Fruit fly (Drosophila melanogaster) whole organism, embryonic: ENCODE results near the gene CG31777.
A peak's percentile ranks its signal among the peaks of the same experiment; 100 is the strongest.

Source experiments
- Bgb ChIP-seq: fragments of 200-800 bp; sonication (Bioruptor generic); IDR thresholded peaks from 2 replicates; pipeline ENCODE4 v1.3.6; 2022; ENCODE audit warnings: missing biosample characterization, missing genetic modification characterization; ENCODE audit not compliant: partially characterized antibody
- CG10274 ChIP-seq: fragments of 200-800 bp; sonication (Bioruptor generic); optimal IDR thresholded peaks from 3 replicates; lab custom pipeline; 2017; ENCODE audit warnings: missing biosample characterization, mild to moderate bottlenecking, missing genetic modification characterization
- CG11696 ChIP-seq: fragments of 200-800 bp; sonication (Bioruptor generic); IDR thresholded peaks from 2 replicates; pipeline ENCODE4 v1.3.6; 2022; ENCODE audit warnings: missing biosample characterization, missing genetic modification characterization
- CG1233 ChIP-seq: fragments of 200-800 bp; sonication (Bioruptor generic); optimal IDR thresholded peaks from 4 replicates; lab custom pipeline; 2018; ENCODE audit warnings: missing biosample characterization, mild to moderate bottlenecking, missing genetic modification characterization
- CG13123 ChIP-seq: fragments of 200-800 bp; sonication (Bioruptor generic); optimal IDR thresholded peaks from 2 replicates; lab custom pipeline; 2016; ENCODE audit warnings: missing biosample characterization, missing genetic modification characterization
- CG13287 ChIP-seq: fragments of 200-800 bp; sonication (Bioruptor generic); IDR thresholded peaks from 2 replicates; pipeline ENCODE4 v1.3.6; 2022; ENCODE audit warnings: missing biosample characterization, missing genetic modification characterization; ENCODE audit not compliant: partially characterized antibody
- CG18011 ChIP-seq: fragments of 200-800 bp; sonication (Bioruptor generic); optimal IDR thresholded peaks from 2 replicates; lab custom pipeline; 2017; ENCODE audit warnings: missing biosample characterization, missing genetic modification characterization, mild to moderate bottlenecking, moderate library complexity, missing genotype
- CG3163 ChIP-seq: fragments of 200-800 bp; sonication (Bioruptor generic); optimal IDR thresholded peaks from 3 replicates; lab custom pipeline; 2016; ENCODE audit warnings: missing biosample characterization, missing genetic modification characterization
- CG32772 ChIP-seq: fragments of 200-800 bp; sonication (Bioruptor generic); IDR thresholded peaks from 2 replicates; pipeline ENCODE4 v1.3.6; 2022; ENCODE audit warnings: missing biosample characterization, missing genetic modification characterization
- CG7987 ChIP-seq: fragments of 200-800 bp; sonication (Bioruptor generic); optimal IDR thresholded peaks from 2 replicates; lab custom pipeline; 2018; ENCODE audit warnings: missing biosample characterization, mild to moderate bottlenecking, missing genetic modification characterization, moderate library complexity
- CG8089 ChIP-seq: fragments of 200-800 bp; sonication (Bioruptor generic); optimal IDR thresholded peaks from 3 replicates; lab custom pipeline; 2016; ENCODE audit warnings: missing biosample characterization, missing genetic modification characterization
- CG8388 ChIP-seq: fragments of 200-800 bp; sonication (Bioruptor generic); optimal IDR thresholded peaks from 2 replicates; lab custom pipeline; 2019; ENCODE audit warnings: missing biosample characterization, mild to moderate bottlenecking, missing genetic modification characterization, moderate library complexity
- D ChIP-seq, 2 experiments: fragments of 200-800 bp in 1 of 2; fragments of >200 bp in 1 of 2; sonication (Bioruptor generic) in 1 of 2; optimal IDR thresholded peaks; 2 replicates in 1 of 2; 3 replicates in 1 of 2; lab custom pipeline; 2017; ENCODE audit warnings: mild to moderate bottlenecking in 1 of 2, missing biosample characterization in 1 of 2, missing genetic modification characterization in 1 of 2, missing genetic modification reagents in 1 of 2
- Dbx ChIP-seq: fragments of 200-800 bp; sonication (Bioruptor generic); IDR thresholded peaks from 3 replicates; pipeline ENCODE4 v1.3.6; 2022; ENCODE audit warnings: missing biosample characterization, missing genetic modification characterization
- Deaf1 ChIP-seq: fragments of 200-800 bp; optimal IDR thresholded peaks from 3 replicates; lab custom pipeline; 2019; ENCODE audit warnings: missing biosample characterization, mild to moderate bottlenecking, missing genetic modification characterization, moderate library complexity
- Dek ChIP-seq: fragments of 200-800 bp; sonication (Bioruptor generic); optimal IDR thresholded peaks from 3 replicates; lab custom pipeline; 2019; ENCODE audit warnings: missing biosample characterization, mild to moderate bottlenecking, missing genetic modification characterization, moderate library complexity
- Eip74EF ChIP-seq, 2 experiments: fragments of 200-800 bp in 1 of 2; fragments of >200 bp in 1 of 2; sonication (Bioruptor generic) in 1 of 2; optimal IDR thresholded peaks; 2 replicates each; lab custom pipeline; 2017 to 2019; ENCODE audit warnings: missing biosample characterization in 2 of 2, missing genetic modification characterization in 2 of 2, mild to moderate bottlenecking in 1 of 2, moderate library complexity in 1 of 2
- Elba2 ChIP-seq: fragments of 200-800 bp; sonication (Bioruptor generic); optimal IDR thresholded peaks from 3 replicates; lab custom pipeline; 2016; ENCODE audit warnings: missing biosample characterization, missing genetic modification characterization
- HLH4C ChIP-seq: fragments of 200-800 bp; sonication (Bioruptor generic); IDR thresholded peaks from 3 replicates; pipeline ENCODE4 v1.3.6; 2022; ENCODE audit warnings: missing biosample characterization, missing genetic modification characterization; ENCODE audit not compliant: partially characterized antibody
- Hand ChIP-seq: fragments of 200-800 bp; sonication (Bioruptor generic); optimal IDR thresholded peaks from 2 replicates; lab custom pipeline; 2017; ENCODE audit warnings: mild to moderate bottlenecking, missing biosample characterization, missing genetic modification reagents, missing genetic modification characterization
- Jarid2 ChIP-seq: fragments of 200-800 bp; sonication (Bioruptor generic); optimal IDR thresholded peaks from 3 replicates; lab custom pipeline; 2017; ENCODE audit warnings: mild to moderate bottlenecking, missing biosample characterization, missing genetic modification reagents, missing genetic modification characterization
- Med ChIP-seq: fragments of 200-800 bp; sonication (Bioruptor generic); peaks from one replicate; lab custom pipeline; 2016; ENCODE audit warnings: missing biosample characterization, missing genetic modification characterization, mild to moderate bottlenecking, inconsistent platforms, moderate library complexity
- NK7.1 ChIP-seq: fragments of 200-800 bp; sonication (Bioruptor generic); optimal IDR thresholded peaks from 3 replicates; lab custom pipeline; 2016; ENCODE audit warnings: missing biosample characterization, missing genetic modification characterization
- Trl ChIP-seq, 3 experiments: fragments of >200 bp in 2 of 3; fragments of 200-800 bp in 1 of 3; sonication (Bioruptor generic) in 1 of 3; optimal IDR thresholded peaks; 2 replicates in 1 of 3; 3 replicates in 2 of 3; lab custom pipeline; 2016 to 2017; ENCODE audit warnings: missing biosample characterization in 1 of 3, missing genetic modification characterization in 1 of 3
- abd-A ChIP-seq: fragments of 200-800 bp; sonication (Bioruptor generic); optimal IDR thresholded peaks from 3 replicates; lab custom pipeline; 2019; ENCODE audit warnings: missing biosample characterization, mild to moderate bottlenecking, missing genetic modification characterization, moderate library complexity
- amos ChIP-seq: fragments of 200-800 bp; sonication (Bioruptor generic); IDR thresholded peaks from 2 replicates; pipeline ENCODE4 v1.3.6; 2022; ENCODE audit warnings: missing biosample characterization, missing genetic modification characterization; ENCODE audit not compliant: partially characterized antibody
- ase ChIP-seq: fragments of 200-800 bp; sonication (Bioruptor generic); IDR thresholded peaks from 3 replicates; pipeline ENCODE4 v1.3.6; 2022; ENCODE audit warnings: missing biosample characterization, missing genetic modification characterization
- cas ChIP-seq: fragments of 200-800 bp; sonication (Bioruptor generic); IDR thresholded peaks from 2 replicates; pipeline ENCODE4 v1.3.6; 2022; ENCODE audit warnings: missing biosample characterization, missing genetic modification characterization
- caup ChIP-seq: fragments of 200-800 bp; sonication (Bioruptor generic); optimal IDR thresholded peaks from 3 replicates; lab custom pipeline; 2017; ENCODE audit warnings: missing biosample characterization, mild to moderate bottlenecking, missing genetic modification characterization, moderate library complexity; ENCODE audit not compliant: severe bottlenecking
- chinmo ChIP-seq: fragments of 200-800 bp; sonication (Bioruptor generic); IDR thresholded peaks from 4 replicates; pipeline ENCODE4 v1.3.6; 2022; ENCODE audit warnings: missing biosample characterization, missing genetic modification characterization; ENCODE audit not compliant: partially characterized antibody
- chm ChIP-seq: fragments of 200-800 bp; sonication (Bioruptor generic); IDR thresholded peaks from 2 replicates; pipeline ENCODE4 v1.3.6; 2022; ENCODE audit warnings: missing biosample characterization, missing genetic modification characterization
- crol ChIP-seq: fragments of 200-800 bp; sonication (Bioruptor generic); IDR thresholded peaks from 2 replicates; pipeline ENCODE4 v1.3.6; 2022; ENCODE audit warnings: missing biosample characterization, missing genetic modification characterization
- insv ChIP-seq, 2 experiments: fragments of 200-800 bp; sonication (Bioruptor generic); optimal IDR thresholded peaks; 3 replicates each; lab custom pipeline; 2016 to 2018; ENCODE audit warnings: missing biosample characterization in 2 of 2, missing genetic modification characterization in 2 of 2
- kah ChIP-seq: fragments of 200-800 bp; sonication (Bioruptor generic); optimal IDR thresholded peaks from 2 replicates; lab custom pipeline; 2018; ENCODE audit warnings: missing biosample characterization, mild to moderate bottlenecking, missing genetic modification characterization
- lbe ChIP-seq: fragments of 200-800 bp; sonication (Bioruptor generic); optimal IDR thresholded peaks from 2 replicates; lab custom pipeline; 2016; ENCODE audit warnings: missing biosample characterization, mild to moderate bottlenecking, missing genetic modification characterization
- lov ChIP-seq, 2 experiments: fragments of 200-800 bp in 1 of 2; fragments of >200 bp in 1 of 2; sonication (Bioruptor generic) in 1 of 2; IDR thresholded peaks in 1 of 2; optimal IDR thresholded peaks in 1 of 2; 2 replicates in 1 of 2; 3 replicates in 1 of 2; pipeline versions ENCODE4 v1.3.6 to Lab custom; 2017 to 2022; ENCODE audit warnings: missing biosample characterization in 1 of 2, missing genetic modification characterization in 1 of 2
- maf-S ChIP-seq: fragments of 200-800 bp; sonication (Bioruptor generic); optimal IDR thresholded peaks from 2 replicates; lab custom pipeline; 2016; ENCODE audit warnings: missing biosample characterization, missing genetic modification characterization
- rib ChIP-seq: fragments of 200-800 bp; sonication (Bioruptor generic); IDR thresholded peaks from 2 replicates; pipeline ENCODE4 v1.3.6; 2022; ENCODE audit warnings: missing biosample characterization, missing genetic modification characterization
- scrt ChIP-seq: fragments of 200-800 bp; sonication (Bioruptor generic); optimal IDR thresholded peaks from 2 replicates; lab custom pipeline; 2018; ENCODE audit warnings: missing biosample characterization, mild to moderate bottlenecking, missing genetic modification characterization, moderate library complexity
- sd ChIP-seq: fragments of 200-800 bp; sonication (Bioruptor generic); optimal IDR thresholded peaks from 3 replicates; lab custom pipeline; 2018; ENCODE audit warnings: missing biosample characterization, mild to moderate bottlenecking, missing genetic modification characterization, moderate library complexity
- sens ChIP-seq: fragments of 200-800 bp; sonication (Bioruptor generic); peaks from one replicate; lab custom pipeline; 2016; ENCODE audit warnings: missing biosample characterization, missing genetic modification characterization
- tgo ChIP-seq: fragments of 200-800 bp; sonication (Bioruptor generic); IDR thresholded peaks from 3 replicates; pipeline ENCODE4 v1.3.6; 2022; ENCODE audit warnings: missing biosample characterization, missing genetic modification characterization
- vnd ChIP-seq: fragments of 200-800 bp; sonication (Bioruptor generic); IDR thresholded peaks from 3 replicates; pipeline ENCODE4 v1.3.6; 2022; ENCODE audit warnings: missing biosample characterization, missing genetic modification characterization; ENCODE audit not compliant: partially characterized antibody
- wor ChIP-seq: fragments of 200-800 bp; sonication (Bioruptor generic); IDR thresholded peaks from 2 replicates; pipeline ENCODE4 v1.3.6; 2022; ENCODE audit warnings: missing biosample characterization, missing genetic modification characterization
- zen2 ChIP-seq: fragments of 200-800 bp; sonication (Bioruptor generic); IDR thresholded peaks from 3 replicates; pipeline ENCODE4 v1.3.6; 2022; ENCODE audit warnings: missing biosample characterization, missing genetic modification characterization; ENCODE audit not compliant: partially characterized antibody

Gene CG31777

DNA sequence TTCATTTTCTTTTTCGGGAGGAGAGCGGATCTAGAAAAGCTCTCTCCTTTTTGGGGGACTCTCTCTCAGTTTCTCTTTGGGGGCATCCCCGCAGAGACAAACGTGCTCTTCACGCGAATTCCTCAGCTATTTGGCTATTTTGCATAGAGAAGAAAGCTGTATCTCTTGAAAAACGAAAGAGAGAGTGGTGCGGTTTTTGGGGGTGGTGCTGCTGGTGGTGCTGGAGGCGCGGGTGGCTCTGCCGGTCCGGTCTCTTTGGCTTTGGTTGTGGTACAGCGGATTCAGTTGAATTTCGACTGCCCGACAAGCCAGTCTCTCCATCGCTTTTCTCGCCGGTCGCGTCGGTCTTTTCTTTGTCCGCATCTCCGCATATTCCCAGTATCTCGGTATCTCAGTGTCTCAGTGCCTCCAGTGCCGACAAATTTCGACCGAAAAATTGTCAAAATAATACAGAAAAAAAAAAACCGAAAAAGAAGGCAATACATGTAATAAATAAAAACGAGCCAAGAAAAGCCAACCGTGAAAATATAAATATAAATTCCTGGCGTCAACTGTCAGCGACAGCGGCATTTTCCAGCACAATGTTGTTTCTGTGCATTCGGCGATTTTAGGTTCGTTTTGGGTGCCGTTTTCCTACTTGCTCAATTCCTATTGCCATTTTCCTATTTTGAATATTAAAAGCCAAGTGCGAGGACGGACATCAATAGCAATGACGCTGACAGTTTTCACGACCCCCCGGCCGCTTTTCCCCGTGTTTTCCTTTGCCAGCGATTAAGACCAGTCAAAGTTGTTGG, 23.5 kb upstream of the CG31777 start, which contains the start of gene CG10019:
TSS of gene CG10019 (plus strand) at position 285 of the 794 bp plus-strand sequence.
- TF ChIP-seq CG7987 (GFP tag; lab: Kevin White, UChicago) (no peak), Dbx (GFP tag; lab: Robert Waterston, UW) (0 out of 3 replicates have a peak, but pooled peaks have one; percentile 8), Elba2 (GFP tag; lab: Kevin White, UChicago) (peak; percentile 61), Hand (GFP tag; lab: Kevin White, UChicago) (peak; percentile 26), sd (tag; lab: Kevin White, UChicago) (peak; percentile 58), CG3163 (GFP tag; lab: Kevin White, UChicago) (peak; percentile 98), Med (GFP tag; lab: Kevin White, UChicago) (peak; percentile 71), vnd (GFP tag; lab: Robert Waterston, UW) (no peak), sens (GFP tag; lab: Kevin White, UChicago) (peak; percentile 75), Deaf1 (tag; lab: Kevin White, UChicago) (peak; percentile 47), zen2 (GFP tag; lab: Robert Waterston, UW) (0 out of 3 replicates have a peak, but pooled peaks have one; percentile 30), Eip74EF (GFP tag; optimal IDR thresholded peaks at IDR 0.05; lab: Kevin White, UChicago) (no peak), NK7.1 (GFP tag; lab: Kevin White, UChicago) (no peak), lov (optimal IDR thresholded peaks at IDR 0.05; lab: Kevin White, UChicago) (no peak), lov (GFP tag; IDR thresholded peaks at IDR 0.05; lab: Robert Waterston, UW) (no peak), amos (GFP tag; lab: Robert Waterston, UW) (peak; percentile 19; the same call in 1 of the 2 replicates), Trl (optimal IDR thresholded peaks at IDR 0.05; lab: Kevin White, UChicago) (peak; percentile 80 to 98), Trl (GFP tag; optimal IDR thresholded peaks at IDR 0.05; lab: Kevin White, UChicago) (no peak), CG13123 (no peak), CG8089 (no peak), caup (peak; percentile 3), CG13287 (GFP tag; lab: Robert Waterston, UW) (peak; percentile 44; the same call in 1 of the 2 replicates), crol (GFP tag; lab: Robert Waterston, UW) (peak; percentile 78), HLH4C (GFP tag; lab: Robert Waterston, UW) (0 out of 3 replicates have a peak, but pooled peaks have one; percentile 20), Jarid2 (GFP tag; lab: Kevin White, UChicago) (peak; percentile 75), chm (GFP tag; lab: Robert Waterston, UW) (no peak), rib (GFP tag; lab: Robert Waterston, UW) (0 out of 2 replicates have a peak, but pooled peaks have one; percentile 18), CG11696 (GFP tag; lab: Robert Waterston, UW) (0 out of 2 replicates have a peak, but pooled peaks have one; percentile 23)
- TF ChIP-seq, all 482 proteins: peak for 18

DNA sequence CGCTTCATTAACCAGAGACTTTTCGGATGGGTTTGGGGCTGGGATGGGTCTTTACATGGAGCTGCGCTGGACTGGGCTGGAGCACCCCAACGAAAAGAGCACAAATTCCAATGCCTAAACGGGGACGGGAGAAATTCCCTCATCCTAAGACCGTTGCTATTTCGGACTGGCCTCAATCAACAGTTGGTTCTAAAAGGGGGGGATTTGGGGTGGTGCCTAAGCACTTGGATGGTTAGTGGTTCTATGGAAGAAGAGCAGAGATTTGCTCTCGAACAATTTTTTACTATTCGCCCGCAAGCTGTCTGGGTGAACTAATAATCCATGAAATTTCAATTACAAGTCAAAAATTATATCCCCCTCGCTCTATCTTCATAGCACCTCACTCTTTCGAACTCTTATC, 22.8 kb upstream of the CG31777 start:
- no peak for TF ChIP-seq D (optimal IDR thresholded peaks at IDR 0.05; lab: Kevin White, UChicago)
- no peak for TF ChIP-seq D (GFP tag; optimal IDR thresholded peaks at IDR 0.05; lab: Kevin White, UChicago)
- TF ChIP-seq chinmo = 0 out of 4 replicates have a peak, but pooled peaks have one; percentile 40
- no peak for TF ChIP-seq CG32772 (GFP tag; lab: Robert Waterston, UW)
- peak; percentile 94 for TF ChIP-seq scrt (GFP tag; lab: Kevin White, UChicago)
- TF ChIP-seq lbe (GFP tag; lab: Kevin White, UChicago) = no peak
- TF ChIP-seq CG1233 (GFP tag; lab: Kevin White, UChicago) = no peak
- peak; percentile 26 for TF ChIP-seq CG10274 (GFP tag; lab: Kevin White, UChicago)
- TF ChIP-seq insv (GFP tag; optimal IDR thresholded peaks at IDR 0.05; lab: Kevin White, UChicago) = no peak
- TF ChIP-seq Dek = no peak
- no peak for TF ChIP-seq Elba2 (GFP tag; lab: Kevin White, UChicago)
- 0 out of 2 replicates have a peak, but pooled peaks have one; percentile 15 for TF ChIP-seq cas (GFP tag; lab: Robert Waterston, UW)
- no peak for TF ChIP-seq ase (GFP tag; lab: Robert Waterston, UW)
- TF ChIP-seq CG18011 = no peak
- TF ChIP-seq tgo (GFP tag; lab: Robert Waterston, UW) = no peak
- TF ChIP-seq CG8388 (GFP tag; lab: Kevin White, UChicago) = no peak
- TF ChIP-seq kah (GFP tag; lab: Kevin White, UChicago) = peak; percentile 41
- TF ChIP-seq abd-A (tag; lab: Kevin White, UChicago) = peak; percentile 70
- no peak for TF ChIP-seq maf-S
- TF ChIP-seq Bgb (GFP tag; lab: Robert Waterston, UW) = no peak
- no peak for TF ChIP-seq wor
